Worm (Caenorhabditis elegans) whole organism, L2 larva: ENCODE results near the gene F31F7.1.

ENCODE experiments used
- F13H6.1 ChIP-seq: sonication (generic microtip); optimal IDR thresholded peaks from 2 replicates; lab custom pipeline; 2016; ENCODE audit warnings: missing genetic modification characterization, missing compliant biosample characterization
- R02D3.7 ChIP-seq: fragments of 150-350 bp; optimal IDR thresholded peaks from 2 replicates; lab custom pipeline; 2014; ENCODE audit warnings: missing biosample characterization, missing genetic modification characterization
- ama-1 ChIP-seq: fragments of 150-350 bp; optimal IDR thresholded peaks from 2 replicates; lab custom pipeline; 2018; ENCODE audit warnings: inconsistent platforms
- ceh-16 ChIP-seq: fragments of 150-350 bp; optimal IDR thresholded peaks from 2 replicates; lab custom pipeline; 2014; ENCODE audit warnings: missing biosample characterization, missing genetic modification characterization
- elt-1 ChIP-seq: fragments of 150-350 bp; optimal IDR thresholded peaks from 2 replicates; lab custom pipeline; 2014; ENCODE audit warnings: missing biosample characterization, missing genetic modification characterization
- lin-11 ChIP-seq: fragments of 150-350 bp; sonication (generic microtip); optimal IDR thresholded peaks from 2 replicates; lab custom pipeline; 2014; ENCODE audit warnings: missing biosample characterization, missing genetic modification characterization, inconsistent platforms, mixed read lengths
- lin-13 ChIP-seq: fragments of 150-350 bp; optimal IDR thresholded peaks from 2 replicates; lab custom pipeline; 2014; ENCODE audit warnings: missing biosample characterization, missing genetic modification reagents, missing genetic modification characterization
- lsy-2 ChIP-seq, 2 experiments: fragments of 150-350 bp in 1 of 2; sonication (generic microtip) in 1 of 2; optimal IDR thresholded peaks; 2 replicates each; lab custom pipeline; 2014 to 2017; ENCODE audit warnings: missing biosample characterization in 2 of 2, missing genetic modification characterization in 2 of 2
- nhr-11 ChIP-seq: fragments of 150-350 bp; optimal IDR thresholded peaks from 2 replicates; lab custom pipeline; 2014; ENCODE audit warnings: missing biosample characterization, missing genetic modification characterization
- nhr-25 ChIP-seq: fragments of 150-350 bp; sonication (generic microtip); optimal IDR thresholded peaks from 3 replicates; lab custom pipeline; 2014; ENCODE audit warnings: missing biosample characterization, missing genetic modification characterization
- unc-39 ChIP-seq: fragments of 150-350 bp; optimal IDR thresholded peaks from 2 replicates; lab custom pipeline; 2014; ENCODE audit warnings: missing biosample characterization, missing genetic modification characterization

ce11 chrV:6231902-6232340 is 44.3 kb upstream of the F31F7.1 start:
- TF ChIP-seq ceh-16 = no peak
- TF ChIP-seq ama-1 (lab: Kevin White, UChicago) = no peak
- no peak for TF ChIP-seq unc-39
- no peak for TF ChIP-seq lin-13 (GFP tag; lab: Kevin White, UChicago)
- TF ChIP-seq elt-1 = no peak
- peak in 1 of 2 experiments; percentile 33 for TF ChIP-seq lsy-2 (tag; optimal IDR thresholded peaks at IDR 0.05; lab: Kevin White, UChicago)
- peak; percentile 31 for TF ChIP-seq nhr-25 (tag; lab: Kevin White, UChicago)
- no peak for TF ChIP-seq lin-11 (tag; lab: Kevin White, UChicago)
- no peak for TF ChIP-seq F13H6.1
- no peak for TF ChIP-seq nhr-11 (tag; lab: Kevin White, UChicago)
- no peak for TF ChIP-seq R02D3.7 (tag; lab: Kevin White, UChicago)
